Worm (Caenorhabditis elegans) whole organism, young adult: Measurements from ENCODE around the gene F18G5.6.

Source experiments
- B0019.2 ChIP-seq: fragments of 200-800 bp; sonication (Bioruptor generic); conservative IDR thresholded peaks from 2 replicates; pipeline ENCODE4 v1.3.6; 2022; ENCODE audit warnings: missing genetic modification reagents, missing genetic modification characterization, missing compliant biosample characterization
- B0261.1 ChIP-seq: sonication (generic microtip); optimal IDR thresholded peaks from 2 replicates; lab custom pipeline; 2016; ENCODE audit warnings: mild to moderate bottlenecking, missing genetic modification characterization, moderate library complexity, missing compliant biosample characterization
- F39B2.1 ChIP-seq: fragments of 200-800 bp; sonication (Bioruptor generic); IDR thresholded peaks from 2 replicates; pipeline ENCODE4 v1.3.6; 2022; ENCODE audit warnings: missing genetic modification reagents, missing genetic modification characterization, missing compliant biosample characterization
- F49E8.2 ChIP-seq: sonication (generic microtip); optimal IDR thresholded peaks from 3 replicates; lab custom pipeline; 2017; ENCODE audit warnings: missing genetic modification characterization, mild to moderate bottlenecking, missing compliant biosample characterization, antibody characterized with exemption, moderate library complexity; ENCODE audit not compliant: insufficient read depth
- F57C9.4 ChIP-seq: sonication (generic microtip); optimal IDR thresholded peaks from 2 replicates; lab custom pipeline; 2017; ENCODE audit warnings: mild to moderate bottlenecking, missing genetic modification characterization, missing compliant biosample characterization
- K11D2.4 ChIP-seq: fragments of 200-800 bp; sonication (Bioruptor generic); IDR thresholded peaks from 2 replicates; pipeline ENCODE4 v1.3.6; 2022; ENCODE audit warnings: missing genetic modification reagents, missing genetic modification characterization, missing compliant biosample characterization
- Y53G8AR.9 ChIP-seq: fragments of 200-800 bp; sonication (Bioruptor generic); conservative IDR thresholded peaks from 2 replicates; pipeline ENCODE4 v1.3.6; 2022; ENCODE audit warnings: missing genetic modification reagents, missing genetic modification characterization, missing compliant biosample characterization
- Y95B8A.8 ChIP-seq: fragments of 200-800 bp; sonication (Bioruptor generic); IDR thresholded peaks from 2 replicates; pipeline ENCODE4 v1.3.6; 2022; ENCODE audit warnings: missing genetic modification reagents, missing genetic modification characterization, missing compliant biosample characterization
- ZK185.1 ChIP-seq: sonication (generic microtip); optimal IDR thresholded peaks from 2 replicates; lab custom pipeline; 2016; ENCODE audit warnings: mild to moderate bottlenecking, missing genetic modification characterization, missing compliant biosample characterization; ENCODE audit not compliant: poor library complexity, severe bottlenecking
- aptf-3 ChIP-seq: fragments of 200-800 bp; sonication (Bioruptor generic); IDR thresholded peaks from 2 replicates; pipeline ENCODE4 v1.3.6; 2022; ENCODE audit warnings: missing genetic modification characterization, missing compliant biosample characterization
- attf-3 ChIP-seq: fragments of 200-800 bp; sonication (Bioruptor generic); conservative IDR thresholded peaks from 2 replicates; pipeline ENCODE4 v1.3.6; 2022; ENCODE audit warnings: missing genetic modification reagents, missing genetic modification characterization, missing compliant biosample characterization
- attf-5 ChIP-seq: fragments of 200-800 bp; sonication (Bioruptor generic); optimal IDR thresholded peaks from 2 replicates; lab custom pipeline; 2018; ENCODE audit warnings: mild to moderate bottlenecking, missing genetic modification characterization, missing compliant biosample characterization
- cebp-2 ChIP-seq: fragments of 200-800 bp; sonication (Bioruptor generic); IDR thresholded peaks from 2 replicates; pipeline ENCODE4 v1.3.6; 2022; ENCODE audit warnings: missing genetic modification characterization, missing compliant biosample characterization
- ceh-100 ChIP-seq: fragments of 200-800 bp; sonication (Bioruptor generic); IDR thresholded peaks from 2 replicates; pipeline ENCODE4 v1.3.6; 2022; ENCODE audit warnings: missing genetic modification reagents, missing genetic modification characterization, missing compliant biosample characterization
- ceh-40 ChIP-seq: fragments of 200-800 bp; sonication (Bioruptor generic); IDR thresholded peaks from 2 replicates; pipeline ENCODE4 v1.3.6; 2022; ENCODE audit warnings: missing genetic modification characterization, missing compliant biosample characterization
- ceh-58 ChIP-seq: fragments of 200-800 bp; sonication (Bioruptor generic); IDR thresholded peaks from 2 replicates; pipeline ENCODE4 v1.3.6; 2022; ENCODE audit warnings: missing genetic modification characterization, missing compliant biosample characterization
- ceh-91 ChIP-seq: fragments of 200-800 bp; sonication (Bioruptor generic); IDR thresholded peaks from 2 replicates; pipeline ENCODE4 v1.3.6; 2022; ENCODE audit warnings: missing genetic modification reagents, missing genetic modification characterization, missing compliant biosample characterization
- hmg-1.2 ChIP-seq: fragments of 200-800 bp; sonication (Bioruptor generic); IDR thresholded peaks from 2 replicates; pipeline ENCODE4 v1.3.6; 2022; ENCODE audit warnings: missing genetic modification reagents, missing genetic modification characterization, missing compliant biosample characterization
- hrde-1 ChIP-seq: sonication (generic microtip); optimal IDR thresholded peaks from 2 replicates; lab custom pipeline; 2016; ENCODE audit warnings: missing genetic modification characterization, mild to moderate bottlenecking, missing compliant biosample characterization, moderate library complexity, missing genotype, missing genetic modification reagents, borderline replicate concordance
- lag-1 ChIP-seq: fragments of 200-800 bp; sonication (Bioruptor generic); IDR thresholded peaks from 2 replicates; pipeline ENCODE4 v1.3.6; 2022; ENCODE audit warnings: missing genetic modification reagents, missing genetic modification characterization, missing compliant biosample characterization
- let-526 ChIP-seq: fragments of 200-800 bp; sonication (Bioruptor generic); IDR thresholded peaks from 2 replicates; pipeline ENCODE4 v1.3.6; 2022; ENCODE audit warnings: missing genetic modification reagents, missing genetic modification characterization, missing compliant biosample characterization
- madf-8 ChIP-seq: fragments of 200-800 bp; sonication (Bioruptor generic); conservative IDR thresholded peaks from 2 replicates; pipeline ENCODE4 v1.3.6; 2022; ENCODE audit warnings: missing genetic modification reagents, missing genetic modification characterization, missing compliant biosample characterization
- nfya-1 ChIP-seq: sonication (generic microtip); optimal IDR thresholded peaks from 2 replicates; lab custom pipeline; 2017; ENCODE audit warnings: antibody characterized with exemption, missing compliant biosample characterization, missing genetic modification characterization, borderline replicate concordance; ENCODE audit not compliant: insufficient read depth
- nfya-2 ChIP-seq: fragments of 200-800 bp; sonication (Bioruptor generic); IDR thresholded peaks from 2 replicates; pipeline ENCODE4 v1.3.6; 2022; ENCODE audit warnings: missing genetic modification reagents, missing genetic modification characterization, missing compliant biosample characterization
- nfyb-1 ChIP-seq: fragments of 200-800 bp; sonication (Bioruptor generic); IDR thresholded peaks from 2 replicates; pipeline ENCODE4 v1.3.6; 2022; ENCODE audit warnings: missing genetic modification reagents, missing genetic modification characterization, missing compliant biosample characterization
- nhr-179 ChIP-seq: sonication (generic microtip); optimal IDR thresholded peaks from 2 replicates; lab custom pipeline; 2016; ENCODE audit warnings: mild to moderate bottlenecking, missing genetic modification characterization, missing compliant biosample characterization
- nhr-27 ChIP-seq: fragments of 200-800 bp; sonication (Bioruptor generic); optimal IDR thresholded peaks from 2 replicates; lab custom pipeline; 2018; ENCODE audit warnings: mild to moderate bottlenecking, missing genetic modification characterization, moderate library complexity, missing compliant biosample characterization
- rcor-1 ChIP-seq: fragments of 200-800 bp; sonication (Bioruptor generic); IDR thresholded peaks from 2 replicates; pipeline ENCODE4 v1.3.6; 2022; ENCODE audit warnings: missing genetic modification reagents, missing genetic modification characterization, missing compliant biosample characterization
- sdz-38 ChIP-seq: sonication (generic microtip); optimal IDR thresholded peaks from 2 replicates; lab custom pipeline; 2016; ENCODE audit warnings: missing genotype, missing genetic modification characterization, missing compliant biosample characterization
- snpc-1.3 ChIP-seq: sonication (generic microtip); optimal IDR thresholded peaks from 2 replicates; lab custom pipeline; 2017; ENCODE audit warnings: missing genetic modification characterization, mild to moderate bottlenecking, missing compliant biosample characterization, antibody characterized with exemption, moderate library complexity, missing genotype, missing genetic modification reagents; ENCODE audit not compliant: insufficient read depth
- snpc-3.4 ChIP-seq: sonication (generic microtip); optimal IDR thresholded peaks from 2 replicates; lab custom pipeline; 2017; ENCODE audit warnings: missing genetic modification characterization, mild to moderate bottlenecking, missing compliant biosample characterization, antibody characterized with exemption, moderate library complexity, missing genotype, missing genetic modification reagents
- tbx-9 ChIP-seq: sonication (generic microtip); optimal IDR thresholded peaks from 2 replicates; lab custom pipeline; 2016; ENCODE audit warnings: borderline replicate concordance, missing genetic modification characterization, inconsistent platforms, missing compliant biosample characterization
- tlf-1 ChIP-seq: fragments of 200-800 bp; sonication (Bioruptor generic); optimal IDR thresholded peaks from 2 replicates; lab custom pipeline; 2018; ENCODE audit warnings: mild to moderate bottlenecking, missing genetic modification characterization, missing compliant biosample characterization
- xnd-1 ChIP-seq: sonication (generic microtip); optimal IDR thresholded peaks from 2 replicates; lab custom pipeline; 2016; ENCODE audit warnings: missing genotype, missing genetic modification reagents, missing genetic modification characterization, missing compliant biosample characterization
- zfh-2 ChIP-seq: fragments of 200-800 bp; sonication (Bioruptor generic); conservative IDR thresholded peaks from 2 replicates; pipeline ENCODE4 v1.3.6; 2022; ENCODE audit warnings: missing genetic modification reagents, missing genetic modification characterization, missing compliant biosample characterization
- zim-3 ChIP-seq: sonication (generic microtip); optimal IDR thresholded peaks from 2 replicates; lab custom pipeline; 2017; ENCODE audit warnings: mild to moderate bottlenecking, missing genetic modification characterization, moderate library complexity, missing compliant biosample characterization
- ztf-22 ChIP-seq: fragments of 200-800 bp; sonication (Bioruptor generic); optimal IDR thresholded peaks from 2 replicates; lab custom pipeline; 2018; ENCODE audit warnings: mild to moderate bottlenecking, missing genetic modification characterization, moderate library complexity, missing compliant biosample characterization
- ztf-25 ChIP-seq: fragments of 200-800 bp; sonication (Bioruptor generic); IDR thresholded peaks from 2 replicates; pipeline ENCODE4 v1.3.6; 2022; ENCODE audit warnings: missing genetic modification reagents, missing genetic modification characterization, missing compliant biosample characterization

Gene F18G5.6

ce11 chrX:9264231-9264630 is at the start of gene F18G5.6:
Gene F18G5.6 (minus strand): TSS chrX:9264331.
- no peak for TF ChIP-seq let-526 (GFP tag; lab: Robert Waterston, UW)
- TF ChIP-seq nfyb-1 (GFP tag; lab: Robert Waterston, UW), result no peak
- no peak for TF ChIP-seq Y95B8A.8
- no peak for TF ChIP-seq hmg-1.2 (GFP tag; lab: Robert Waterston, UW)
- TF ChIP-seq snpc-3.4 (tag; lab: Kevin White, UChicago), result no peak
- TF ChIP-seq nfya-2 (GFP tag; lab: Robert Waterston, UW), result no peak
- TF ChIP-seq ztf-25 (GFP tag; lab: Robert Waterston, UW), result no peak
- no peak for TF ChIP-seq ztf-22
- TF ChIP-seq nfya-1 (tag; lab: Kevin White, UChicago), result no peak
- no peak for TF ChIP-seq tbx-9 (tag; lab: Kevin White, UChicago)
- no peak for TF ChIP-seq sdz-38

- no peak for TF ChIP-seq nfya-2 (GFP tag; lab: Robert Waterston, UW)
- TF ChIP-seq F39B2.1 (GFP tag; lab: Robert Waterston, UW), result no peak
- no peak for TF ChIP-seq attf-3 (GFP tag; lab: Robert Waterston, UW)
- TF ChIP-seq cebp-2, result no peak
- TF ChIP-seq hrde-1 (tag; lab: Kevin White, UChicago), result no peak
- no peak for TF ChIP-seq ceh-58 (GFP tag; lab: Robert Waterston, UW)
- no peak for TF ChIP-seq zfh-2 (GFP tag; lab: Robert Waterston, UW)
These were observed 47.1 kb upstream of the F18G5.6 start, which contains the start of gene H29C22.1 for ce11 chrX:9311225-9311624. Gene H29C22.1 (minus strand): TSS chrX:9311325.

ce11 chrX:9303422-9303821 is 39.3 kb upstream of the F18G5.6 start, which contains the start of gene tmc-2:
Gene tmc-2 (plus strand): TSS chrX:9303722.
- TF ChIP-seq madf-8 (GFP tag; lab: Robert Waterston, UW) (no peak), ZK185.1 (no peak), rcor-1 (GFP tag; lab: Robert Waterston, UW) (no peak), ceh-100 (GFP tag; lab: Robert Waterston, UW) (no peak), attf-5 (GFP tag; lab: Kevin White, UChicago) (no peak), snpc-1.3 (tag; lab: Kevin White, UChicago) (no peak), ztf-25 (GFP tag; lab: Robert Waterston, UW) (no peak), B0019.2 (GFP tag; lab: Robert Waterston, UW) (no peak), tlf-1 (no peak), xnd-1 (tag; lab: Kevin White, UChicago) (no peak), ztf-22 (no peak), ceh-58 (GFP tag; lab: Robert Waterston, UW) (no peak), ceh-91 (GFP tag; lab: Robert Waterston, UW) (no peak), aptf-3 (GFP tag; lab: Robert Waterston, UW) (no peak)
- TF ChIP-seq, all 124 proteins: peak for 0

ce11 chrX:9302763-9303162 is 38.6 kb upstream of the F18G5.6 start:
- no peak for TF ChIP-seq lag-1 (GFP tag; lab: Robert Waterston, UW)
- no peak for TF ChIP-seq ceh-91 (GFP tag; lab: Robert Waterston, UW)
- TF ChIP-seq nhr-27, result no peak
- no peak for TF ChIP-seq hrde-1 (tag; lab: Kevin White, UChicago)
- no peak for TF ChIP-seq F49E8.2
- TF ChIP-seq ceh-40 (GFP tag; lab: Robert Waterston, UW), result no peak
- no peak for TF ChIP-seq Y53G8AR.9 (GFP tag; lab: Robert Waterston, UW)
- TF ChIP-seq nhr-179 (tag; lab: Kevin White, UChicago), result no peak
- no peak for TF ChIP-seq B0261.1 (tag; lab: Kevin White, UChicago)
- no peak for TF ChIP-seq K11D2.4 (GFP tag; lab: Robert Waterston, UW)
- no peak for TF ChIP-seq attf-3 (GFP tag; lab: Robert Waterston, UW)
- TF ChIP-seq zim-3 (tag; lab: Kevin White, UChicago), result no peak
- no peak for TF ChIP-seq tlf-1
- TF ChIP-seq F57C9.4 (tag; lab: Kevin White, UChicago), result no peak
